Worm (Caenorhabditis elegans): ENCODE measurements around the gene T13G4.7.
A peak's percentile ranks its signal among the peaks of the same experiment; 100 is the strongest.

The T13G4.7 gene

ce11 chrX:1242763-1243162, 36.8 kb upstream of the T13G4.7 start:
- TF ChIP-seq zip-8 (tag; optimal IDR thresholded peaks at IDR 0.05) = peak; percentile 94
- TF ChIP-seq ceh-43 (GFP tag; optimal IDR thresholded peaks at IDR 0.05) = no peak
- no peak for TF ChIP-seq nhr-28 (tag; optimal IDR thresholded peaks at IDR 0.05)
- TF ChIP-seq bed-3 (GFP tag; optimal IDR thresholded peaks at IDR 0.05) = no peak
- TF ChIP-seq drap-1 (GFP tag; optimal IDR thresholded peaks at IDR 0.05) = no peak
- TF ChIP-seq lin-13 (tag; optimal IDR thresholded peaks at IDR 0.05) = no peak
- no peak for TF ChIP-seq pha-4 (tag; optimal IDR thresholded peaks at IDR 0.05)

- TF ChIP-seq nhr-28 (tag; optimal IDR thresholded peaks at IDR 0.05) = no peak
- TF ChIP-seq bed-3 (GFP tag; optimal IDR thresholded peaks at IDR 0.05) = no peak
- TF ChIP-seq ceh-39 (tag; optimal IDR thresholded peaks at IDR 0.05) = no peak
- TF ChIP-seq nhr-237 (tag; optimal IDR thresholded peaks at IDR 0.05) = no peak
- TF ChIP-seq flh-1 (GFP tag; optimal IDR thresholded peaks at IDR 0.05) = no peak
- TF ChIP-seq M03D4.4 (tag; optimal IDR thresholded peaks at IDR 0.05) = no peak
- no peak for TF ChIP-seq zip-8 (tag; optimal IDR thresholded peaks at IDR 0.05)
- TF ChIP-seq elt-3 (tag; optimal IDR thresholded peaks at IDR 0.05) = no peak
- TF ChIP-seq elt-1 (tag; optimal IDR thresholded peaks at IDR 0.05; ENCODE audit: borderline replicate concordance, insufficient read depth) = no peak
- TF ChIP-seq tbx-8 (GFP tag; optimal IDR thresholded peaks at IDR 0.05) = no peak
- no peak for TF ChIP-seq nhr-2 (tag; optimal IDR thresholded peaks at IDR 0.05)
- no peak for TF ChIP-seq lin-13 (tag; optimal IDR thresholded peaks at IDR 0.05)
These were observed 32.9 kb upstream of the T13G4.7 start, which contains the start of gene C25G6.3 for ce11 chrX:1238803-1239202. Gene C25G6.3 (minus strand): TSS chrX:1238903.

- TF ChIP-seq blmp-1 (tag; optimal IDR thresholded peaks at IDR 0.05) (no peak), nhr-76 (tag; optimal IDR thresholded peaks at IDR 0.05) (no peak), zip-8 (tag; optimal IDR thresholded peaks at IDR 0.05) (no peak), nhr-28 (tag; optimal IDR thresholded peaks at IDR 0.05) (no peak), elt-3 (tag; optimal IDR thresholded peaks at IDR 0.05) (peak; percentile 54)
These were observed 26.1 kb upstream of the T13G4.7 start for ce11 chrX:1232074-1232473.

- TF ChIP-seq sptf-1 (tag; optimal IDR thresholded peaks at IDR 0.05) = no peak
- no peak for TF ChIP-seq nhr-76 (tag; optimal IDR thresholded peaks at IDR 0.05)
- TF ChIP-seq flh-1 (GFP tag; optimal IDR thresholded peaks at IDR 0.05) = no peak
- no peak for TF ChIP-seq nhr-2 (tag; optimal IDR thresholded peaks at IDR 0.05)
- TF ChIP-seq lin-32 (GFP tag; optimal IDR thresholded peaks at IDR 0.05) = no peak
- no peak for TF ChIP-seq ztf-11 (tag; optimal IDR thresholded peaks at IDR 0.05)
- no peak for TF ChIP-seq unc-62 (GFP tag; optimal IDR thresholded peaks at IDR 0.05)
- TF ChIP-seq pha-4 (tag; optimal IDR thresholded peaks at IDR 0.05) = no peak
- no peak for TF ChIP-seq nhr-28 (tag; optimal IDR thresholded peaks at IDR 0.05)
- no peak for TF ChIP-seq bed-3 (GFP tag; optimal IDR thresholded peaks at IDR 0.05)
- no peak for TF ChIP-seq M03D4.4 (tag; optimal IDR thresholded peaks at IDR 0.05)
- TF ChIP-seq mab-5 (tag; optimal IDR thresholded peaks at IDR 0.05) = no peak
These were observed 24.7 kb upstream of the T13G4.7 start, which contains the start of gene C46H3.2 for ce11 chrX:1230658-1231057. Gene C46H3.2 (minus strand): TSS chrX:1230758.

ce11 chrX:1223841-1224240, 17.9 kb upstream of the T13G4.7 start:
- no peak for TF ChIP-seq elt-1 (tag; optimal IDR thresholded peaks at IDR 0.05; ENCODE audit: borderline replicate concordance, insufficient read depth)
- TF ChIP-seq ceh-43 (GFP tag; optimal IDR thresholded peaks at IDR 0.05) = no peak
- no peak for TF ChIP-seq ces-1 (GFP tag; optimal IDR thresholded peaks at IDR 0.05)
- TF ChIP-seq nhr-2 (tag; optimal IDR thresholded peaks at IDR 0.05) = peak; percentile 35
- TF ChIP-seq snpc-4 (tag; optimal IDR thresholded peaks at IDR 0.05) = no peak
- TF ChIP-seq elt-3 (tag; optimal IDR thresholded peaks at IDR 0.05) = no peak
- no peak for TF ChIP-seq nhr-12 (tag; optimal IDR thresholded peaks at IDR 0.05)
- peak; percentile 11 for TF ChIP-seq sptf-1 (tag; optimal IDR thresholded peaks at IDR 0.05)
- no peak for TF ChIP-seq blmp-1 (tag; optimal IDR thresholded peaks at IDR 0.05)
- TF ChIP-seq ztf-11 (tag; optimal IDR thresholded peaks at IDR 0.05) = no peak
- TF ChIP-seq ceh-83 (GFP tag; optimal IDR thresholded peaks at IDR 0.05) = no peak
- no peak for TF ChIP-seq tbx-8 (GFP tag; optimal IDR thresholded peaks at IDR 0.05)
- TF ChIP-seq bed-3 (GFP tag; optimal IDR thresholded peaks at IDR 0.05) = no peak
- TF ChIP-seq nhr-28 (tag; optimal IDR thresholded peaks at IDR 0.05) = no peak
- no peak for TF ChIP-seq unc-39 (tag; optimal IDR thresholded peaks at IDR 0.05)
- no peak for TF ChIP-seq lsy-2 (tag; optimal IDR thresholded peaks at IDR 0.05)
- TF ChIP-seq nhr-237 (tag; optimal IDR thresholded peaks at IDR 0.05) = peak; percentile 9
- TF ChIP-seq pha-4 (tag; optimal IDR thresholded peaks at IDR 0.05) = no peak
- TF ChIP-seq hlh-1 (tag; optimal IDR thresholded peaks at IDR 0.05) = no peak
- TF ChIP-seq lin-32 (GFP tag; optimal IDR thresholded peaks at IDR 0.05) = peak; percentile 33
- TF ChIP-seq cnd-1 (tag; optimal IDR thresholded peaks at IDR 0.05) = peak; percentile 31
- TF ChIP-seq flh-1 (GFP tag; optimal IDR thresholded peaks at IDR 0.05) = no peak
- TF ChIP-seq ceh-39 (tag; optimal IDR thresholded peaks at IDR 0.05) = no peak
- no peak for TF ChIP-seq sem-2 (GFP tag; optimal IDR thresholded peaks at IDR 0.05)
- no peak for TF ChIP-seq M03D4.4 (tag; optimal IDR thresholded peaks at IDR 0.05)
- TF ChIP-seq ham-2 (GFP tag; optimal IDR thresholded peaks at IDR 0.05) = peak; percentile 23
- TF ChIP-seq mls-2 (tag; optimal IDR thresholded peaks at IDR 0.05) = peak; percentile 24
- no peak for TF ChIP-seq lin-13 (tag; optimal IDR thresholded peaks at IDR 0.05)
- TF ChIP-seq mab-5 (tag; optimal IDR thresholded peaks at IDR 0.05) = no peak
- TF ChIP-seq unc-120 (tag; optimal IDR thresholded peaks at IDR 0.05; ENCODE audit: poor library complexity, severe bottlenecking) = no peak
- peak; percentile 85 for TF ChIP-seq unc-62 (GFP tag; optimal IDR thresholded peaks at IDR 0.05)
- TF ChIP-seq mep-1 (tag; optimal IDR thresholded peaks at IDR 0.05) = peak; percentile 11
- TF ChIP-seq drap-1 (GFP tag; optimal IDR thresholded peaks at IDR 0.05) = no peak
